Worm (Caenorhabditis elegans): ENCODE data around the gene ZK1236.1.

Gene ZK1236.1

ce11 chrIII:8429035-8429434 is at the start of gene ZK1236.1:
Gene ZK1236.1 (plus strand): TSS chrIII:8429297.
- no peak for TF ChIP-seq flt-1 (GFP tag; IDR thresholded peaks at IDR 0.05)
- no peak for TF ChIP-seq hnd-1 (tag; optimal IDR thresholded peaks at IDR 0.05)
- TF ChIP-seq B0310.2 (tag; optimal IDR thresholded peaks at IDR 0.05) = no peak
- TF ChIP-seq ceh-13 (GFP tag; optimal IDR thresholded peaks at IDR 0.05) = no peak
- TF ChIP-seq ama-1 (optimal IDR thresholded peaks at IDR 0.05) = no peak
- TF ChIP-seq sea-1 (GFP tag; conservative IDR thresholded peaks at IDR 0.05) = no peak
- TF ChIP-seq tra-4 (tag; optimal IDR thresholded peaks at IDR 0.05) = no peak
- no peak for TF ChIP-seq hmg-4 (GFP tag; optimal IDR thresholded peaks at IDR 0.05)
- TF ChIP-seq tbx-11 (GFP tag; IDR thresholded peaks at IDR 0.05) = no peak
- TF ChIP-seq ets-7 (tag; optimal IDR thresholded peaks at IDR 0.05) = no peak
- no peak for TF ChIP-seq F13C5.2 (tag; optimal IDR thresholded peaks at IDR 0.05)
- no peak for TF ChIP-seq ceh-36 (tag; optimal IDR thresholded peaks at IDR 0.05)
- no peak for TF ChIP-seq aly-1 (tag; optimal IDR thresholded peaks at IDR 0.05)
- no peak for TF ChIP-seq hmbx-1 (tag; optimal IDR thresholded peaks at IDR 0.05)
- no peak for TF ChIP-seq scrt-1 (GFP tag; IDR thresholded peaks at IDR 0.05)
- no peak for TF ChIP-seq tbx-37 (GFP tag; conservative IDR thresholded peaks at IDR 0.05)

DNA sequence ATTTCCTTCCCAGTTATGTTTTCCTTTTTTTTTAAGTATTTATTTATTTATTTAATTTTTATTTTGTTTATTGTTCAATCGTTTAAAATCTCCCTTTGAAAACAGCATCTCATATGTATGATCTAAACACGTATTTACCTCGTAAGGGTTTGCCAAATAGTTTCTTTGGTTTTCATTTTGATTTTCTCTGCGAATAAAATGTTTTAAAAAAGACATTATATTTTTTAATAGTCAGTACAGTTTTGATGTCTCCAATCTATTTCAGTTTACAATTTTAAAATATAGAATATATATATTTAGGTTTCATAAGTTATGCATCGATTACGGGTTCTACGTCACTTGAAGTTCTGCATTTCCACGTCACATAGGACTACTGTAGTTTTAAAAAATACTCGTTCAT is 48.5 kb upstream of the ZK1236.1 start, which contains the start of gene R05D3.12:
R05D3.12 (plus strand) TSS at position 301 of the 400 bp plus-strand sequence.
- TF ChIP-seq ama-1 (optimal IDR thresholded peaks at IDR 0.05) (no peak), tbx-37 (GFP tag; conservative IDR thresholded peaks at IDR 0.05) (no peak), pes-1 (GFP tag; IDR thresholded peaks at IDR 0.05) (no peak), B0310.2 (tag; optimal IDR thresholded peaks at IDR 0.05) (no peak), ceh-13 (GFP tag; optimal IDR thresholded peaks at IDR 0.05) (no peak), tbx-11 (GFP tag; IDR thresholded peaks at IDR 0.05) (no peak), sea-1 (GFP tag; conservative IDR thresholded peaks at IDR 0.05) (no peak), flt-1 (GFP tag; IDR thresholded peaks at IDR 0.05) (no peak), ceh-36 (tag; optimal IDR thresholded peaks at IDR 0.05) (no peak), F13C5.2 (tag; optimal IDR thresholded peaks at IDR 0.05) (no peak), hmg-4 (GFP tag; optimal IDR thresholded peaks at IDR 0.05) (no peak), tra-4 (tag; optimal IDR thresholded peaks at IDR 0.05) (no peak), hmbx-1 (tag; optimal IDR thresholded peaks at IDR 0.05) (no peak), aly-1 (tag; optimal IDR thresholded peaks at IDR 0.05) (no peak), hnd-1 (tag; optimal IDR thresholded peaks at IDR 0.05) (no peak), ets-7 (tag; optimal IDR thresholded peaks at IDR 0.05) (no peak), scrt-1 (GFP tag; IDR thresholded peaks at IDR 0.05) (no peak)

ce11 chrIII:8389539-8389938 is 39.6 kb upstream of the ZK1236.1 start, which contains the start of gene ZK353.4:
Gene ZK353.4 (minus strand): TSS chrIII:8389639.
- TF ChIP-seq flt-1 (GFP tag; IDR thresholded peaks at IDR 0.05) (no peak), tbx-11 (GFP tag; IDR thresholded peaks at IDR 0.05) (no peak), F13C5.2 (tag; optimal IDR thresholded peaks at IDR 0.05) (no peak), B0310.2 (tag; optimal IDR thresholded peaks at IDR 0.05) (no peak), hnd-1 (tag; optimal IDR thresholded peaks at IDR 0.05) (no peak), tbx-37 (GFP tag; conservative IDR thresholded peaks at IDR 0.05) (no peak), ets-7 (tag; optimal IDR thresholded peaks at IDR 0.05) (no peak), sea-1 (GFP tag; conservative IDR thresholded peaks at IDR 0.05) (no peak), ceh-13 (GFP tag; optimal IDR thresholded peaks at IDR 0.05) (no peak), hmg-4 (GFP tag; optimal IDR thresholded peaks at IDR 0.05) (no peak)

DNA sequence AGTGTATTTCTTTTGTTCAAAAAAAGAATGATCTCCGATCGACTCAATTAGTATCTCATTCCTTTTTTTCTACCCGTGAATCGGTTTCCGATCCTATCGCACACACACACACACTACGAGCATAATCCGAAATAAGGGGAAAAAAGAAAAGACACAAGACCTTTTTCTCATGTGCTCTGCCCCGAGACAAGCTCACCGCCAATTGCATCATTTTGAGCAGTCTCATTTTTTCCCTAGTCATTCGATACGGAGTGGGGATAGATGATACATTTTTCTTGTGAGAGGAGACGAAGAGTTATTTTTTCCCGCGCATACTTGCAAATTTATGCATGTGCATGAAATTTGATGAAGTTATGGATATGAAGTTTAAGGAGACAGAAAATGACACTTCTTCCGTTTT is 36.8 kb upstream of the ZK1236.1 start:
- no peak for TF ChIP-seq tbx-37 (GFP tag; conservative IDR thresholded peaks at IDR 0.05)
- no peak for TF ChIP-seq pes-1 (GFP tag; IDR thresholded peaks at IDR 0.05)
- TF ChIP-seq flt-1 (GFP tag; IDR thresholded peaks at IDR 0.05) = no peak
- TF ChIP-seq hmg-4 (GFP tag; optimal IDR thresholded peaks at IDR 0.05) = no peak
- TF ChIP-seq sea-1 (GFP tag; conservative IDR thresholded peaks at IDR 0.05) = no peak
- TF ChIP-seq ama-1 (optimal IDR thresholded peaks at IDR 0.05) = no peak
- TF ChIP-seq scrt-1 (GFP tag; IDR thresholded peaks at IDR 0.05) = no peak

DNA sequence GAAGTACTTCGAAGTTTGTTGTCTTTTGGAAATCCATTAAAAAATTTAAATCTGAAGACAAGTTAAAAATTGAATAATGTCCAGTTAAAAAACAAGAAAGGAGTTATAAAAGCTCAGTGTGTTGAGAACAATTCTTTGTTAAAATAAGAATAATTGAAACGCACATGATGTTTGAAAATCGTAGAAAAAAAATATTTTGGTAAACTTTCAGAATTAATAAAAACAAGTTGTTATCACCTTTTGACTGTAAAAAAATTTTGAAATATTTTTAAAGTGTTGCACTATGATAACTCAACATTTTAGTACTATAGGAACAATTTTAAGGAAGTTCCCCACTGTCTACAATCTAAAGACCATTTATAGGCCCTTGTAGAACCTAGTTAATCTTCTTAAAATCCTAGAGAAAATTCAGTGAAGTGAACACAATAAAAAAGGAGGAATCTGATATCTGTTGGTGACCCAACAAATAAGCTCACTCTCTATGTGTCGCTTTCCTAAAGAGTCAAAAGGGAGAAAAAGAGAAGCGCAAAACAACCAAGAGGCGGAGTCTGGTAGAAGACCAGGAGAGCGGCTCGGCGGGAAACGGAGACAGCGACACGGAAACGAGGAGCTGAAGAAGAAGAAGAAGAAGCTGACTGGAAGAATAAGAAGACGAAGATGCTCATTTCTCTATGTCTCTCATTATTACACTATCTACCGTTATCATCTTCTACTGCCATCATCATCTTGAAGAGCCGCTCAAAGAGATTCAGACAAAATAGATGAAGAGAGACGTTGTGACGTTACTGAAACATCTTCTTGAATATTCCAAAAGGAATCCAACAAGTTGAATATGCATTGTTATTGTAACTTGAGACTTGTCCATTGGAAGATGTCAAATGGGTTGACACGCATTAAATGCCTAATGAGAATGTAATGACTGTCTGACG is 34.5 kb upstream of the ZK1236.1 start, which contains the start of gene ZK353.10:
ZK353.10 (minus strand) TSS at position 51 of the 929 bp plus-strand sequence.
- TF ChIP-seq F13C5.2 (tag; optimal IDR thresholded peaks at IDR 0.05) (no peak), aly-1 (tag; optimal IDR thresholded peaks at IDR 0.05) (no peak), ceh-36 (tag; optimal IDR thresholded peaks at IDR 0.05) (no peak), tbx-11 (GFP tag; IDR thresholded peaks at IDR 0.05) (no peak), scrt-1 (GFP tag; IDR thresholded peaks at IDR 0.05) (no peak), hmbx-1 (tag; optimal IDR thresholded peaks at IDR 0.05) (no peak)

ce11 chrIII:8395685-8396084 is 33.4 kb upstream of the ZK1236.1 start, which contains the start of gene ZK353.3:
Gene ZK353.3 (plus strand): TSS chrIII:8395985.
- TF ChIP-seq sea-1 (GFP tag; conservative IDR thresholded peaks at IDR 0.05) = no peak
- no peak for TF ChIP-seq ceh-36 (tag; optimal IDR thresholded peaks at IDR 0.05)
- no peak for TF ChIP-seq hmg-4 (GFP tag; optimal IDR thresholded peaks at IDR 0.05)
- no peak for TF ChIP-seq scrt-1 (GFP tag; IDR thresholded peaks at IDR 0.05)
- no peak for TF ChIP-seq ceh-13 (GFP tag; optimal IDR thresholded peaks at IDR 0.05)
- TF ChIP-seq tbx-11 (GFP tag; IDR thresholded peaks at IDR 0.05) = no peak
- no peak for TF ChIP-seq B0310.2 (tag; optimal IDR thresholded peaks at IDR 0.05)
- TF ChIP-seq aly-1 (tag; optimal IDR thresholded peaks at IDR 0.05) = no peak
- no peak for TF ChIP-seq hnd-1 (tag; optimal IDR thresholded peaks at IDR 0.05)
- TF ChIP-seq ets-7 (tag; optimal IDR thresholded peaks at IDR 0.05) = no peak
- no peak for TF ChIP-seq tra-4 (tag; optimal IDR thresholded peaks at IDR 0.05)
- TF ChIP-seq flt-1 (GFP tag; IDR thresholded peaks at IDR 0.05) = no peak
- no peak for TF ChIP-seq F13C5.2 (tag; optimal IDR thresholded peaks at IDR 0.05)
- TF ChIP-seq hmbx-1 (tag; optimal IDR thresholded peaks at IDR 0.05) = no peak
- no peak for TF ChIP-seq tbx-37 (GFP tag; conservative IDR thresholded peaks at IDR 0.05)
- TF ChIP-seq pes-1 (GFP tag; IDR thresholded peaks at IDR 0.05) = no peak

- TF ChIP-seq aly-1 (tag; optimal IDR thresholded peaks at IDR 0.05) (no peak), ama-1 (optimal IDR thresholded peaks at IDR 0.05) (no peak), hmg-4 (GFP tag; optimal IDR thresholded peaks at IDR 0.05) (no peak), hnd-1 (tag; optimal IDR thresholded peaks at IDR 0.05) (no peak), ceh-13 (GFP tag; optimal IDR thresholded peaks at IDR 0.05) (no peak), flt-1 (GFP tag; IDR thresholded peaks at IDR 0.05) (no peak), ets-7 (tag; optimal IDR thresholded peaks at IDR 0.05) (no peak), tra-4 (tag; optimal IDR thresholded peaks at IDR 0.05) (no peak), sea-1 (GFP tag; conservative IDR thresholded peaks at IDR 0.05) (no peak), tbx-37 (GFP tag; conservative IDR thresholded peaks at IDR 0.05) (no peak), tbx-11 (GFP tag; IDR thresholded peaks at IDR 0.05) (no peak), F13C5.2 (tag; optimal IDR thresholded peaks at IDR 0.05) (no peak), scrt-1 (GFP tag; IDR thresholded peaks at IDR 0.05) (no peak), B0310.2 (tag; optimal IDR thresholded peaks at IDR 0.05) (no peak), ceh-36 (tag; optimal IDR thresholded peaks at IDR 0.05) (no peak), pes-1 (GFP tag; IDR thresholded peaks at IDR 0.05) (no peak)
Observed at ce11 chrIII:8398411-8398810, 30.7 kb upstream of the ZK1236.1 start, which contains the start of gene ZK353.2. Gene ZK353.2 (plus strand): TSS chrIII:8398711.

Measured in whole organism, early embryonic.